Fruit fly (Drosophila melanogaster): ENCODE data around the gene Fkbp39.
A peak's percentile ranks its signal among the peaks of the same experiment; 100 is the strongest.

Fkbp39 gene

dm6 chr3R:15366839-15367238 is 33.9 kb upstream of the Fkbp39 start (continued):
- TF ChIP-seq Gug (GFP tag; IDR thresholded peaks at IDR 0.05): no peak
- no peak for TF ChIP-seq nerfin-1 (tag; optimal IDR thresholded peaks at IDR 0.05)
- no peak for TF ChIP-seq Sry-δ (GFP tag; optimal IDR thresholded peaks at IDR 0.05)
- no peak for TF ChIP-seq Mrtf (GFP tag; IDR thresholded peaks at IDR 0.05)
- no peak for TF ChIP-seq CG16813 (GFP tag; IDR thresholded peaks at IDR 0.05; ENCODE audit: partially characterized antibody)
- TF ChIP-seq CG12391 (tag; optimal IDR thresholded peaks at IDR 0.05): peak; percentile 62
- TF ChIP-seq CG10959 (GFP tag; IDR thresholded peaks at IDR 0.05): no peak
- no peak for TF ChIP-seq CrebB (tag; optimal IDR thresholded peaks at IDR 0.05)
- no peak for TF ChIP-seq CG12769 (tag; optimal IDR thresholded peaks at IDR 0.05)
- peak; percentile 59 for TF ChIP-seq Fer1 (GFP tag; optimal IDR thresholded peaks at IDR 0.05)
- TF ChIP-seq Atf3 (GFP tag; optimal IDR thresholded peaks at IDR 0.05): no peak
- no peak for TF ChIP-seq D19B (GFP tag; optimal IDR thresholded peaks at IDR 0.05)
- TF ChIP-seq ato (GFP tag; IDR thresholded peaks at IDR 0.05; ENCODE audit: partially characterized antibody): no peak
- TF ChIP-seq CG11696 (GFP tag; IDR thresholded peaks at IDR 0.05): no peak
- peak; percentile 64 for TF ChIP-seq Drgx (GFP tag; IDR thresholded peaks at IDR 0.05)
- no peak for TF ChIP-seq Sox102F (GFP tag; optimal IDR thresholded peaks at IDR 0.05)
- no peak for TF ChIP-seq gro (GFP tag; optimal IDR thresholded peaks at IDR 0.05)
- no peak for TF ChIP-seq CG11504 (tag; optimal IDR thresholded peaks at IDR 0.05)
- peak; percentile 41; the same call in 1 of the 2 replicates for TF ChIP-seq Xrp1 (GFP tag; IDR thresholded peaks at IDR 0.05)
- TF ChIP-seq CG10431 (GFP tag; optimal IDR thresholded peaks at IDR 0.05): no peak
- no peak for TF ChIP-seq tin (GFP tag; optimal IDR thresholded peaks at IDR 0.05)
- no peak for TF ChIP-seq trh (GFP tag; optimal IDR thresholded peaks at IDR 0.05)
- no peak for TF ChIP-seq CG12071 (GFP tag; optimal IDR thresholded peaks at IDR 0.05)
- no peak for TF ChIP-seq aop (GFP tag; IDR thresholded peaks at IDR 0.05)
- TF ChIP-seq bcd (GFP tag; optimal IDR thresholded peaks at IDR 0.05): no peak
- no peak for TF ChIP-seq chinmo (GFP tag; IDR thresholded peaks at IDR 0.05; ENCODE audit: partially characterized antibody)
- TF ChIP-seq CG18619 (GFP tag; optimal IDR thresholded peaks at IDR 0.05): no peak
- TF ChIP-seq vnd (GFP tag; IDR thresholded peaks at IDR 0.05; ENCODE audit: partially characterized antibody): no peak
- no peak for TF ChIP-seq CG7928 (GFP tag; optimal IDR thresholded peaks at IDR 0.05)
- TF ChIP-seq en (GFP tag; optimal IDR thresholded peaks at IDR 0.05): no peak
- TF ChIP-seq odd (GFP tag; optimal IDR thresholded peaks at IDR 0.05): no peak
- TF ChIP-seq dysf (GFP tag; IDR thresholded peaks at IDR 0.05): peak; percentile 40; the same call in 1 of the 3 replicates
- TF ChIP-seq MESR4 (GFP tag; optimal IDR thresholded peaks at IDR 0.05): no peak
- no peak for TF ChIP-seq CG4730 (GFP tag; IDR thresholded peaks at IDR 0.05)
- TF ChIP-seq hth (optimal IDR thresholded peaks at IDR 0.05): no peak

DNA sequence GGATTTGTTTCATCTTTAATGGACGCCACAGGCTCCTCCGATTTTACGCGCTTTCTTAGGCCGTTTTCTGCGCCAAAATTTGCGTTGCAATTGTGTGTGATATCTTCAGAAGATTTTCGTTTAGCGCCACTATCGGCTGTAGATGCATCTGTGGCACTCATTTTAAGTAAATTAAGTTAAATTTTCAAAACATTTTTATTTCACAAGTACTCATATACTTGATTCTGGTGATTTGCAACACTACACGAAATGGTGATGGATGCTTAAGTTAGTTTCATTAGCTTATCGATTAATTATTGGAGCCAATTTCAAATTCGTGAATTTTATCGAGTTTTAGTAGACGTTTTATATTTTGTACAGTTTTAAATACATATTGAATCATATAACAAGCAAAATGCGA is 30.7 kb upstream of the Fkbp39 start, which contains the start of gene CG6171:
TSS of gene CG6171 (minus strand) at position 250 of the 400 bp plus-strand sequence.
- no peak for TF ChIP-seq ac (GFP tag; optimal IDR thresholded peaks at IDR 0.05)
- no peak for TF ChIP-seq cad (GFP tag; optimal IDR thresholded peaks at IDR 0.05)
- no peak for TF ChIP-seq CG15696 (tag; optimal IDR thresholded peaks at IDR 0.05)
- TF ChIP-seq emc (GFP tag; optimal IDR thresholded peaks at IDR 0.05): no peak
- TF ChIP-seq sim (GFP tag; IDR thresholded peaks at IDR 0.05): no peak
- TF ChIP-seq CG9215 (GFP tag; IDR thresholded peaks at IDR 0.05): no peak
- no peak for TF ChIP-seq CG14965 (GFP tag; optimal IDR thresholded peaks at IDR 0.05; ENCODE audit: borderline replicate concordance)
- no peak for TF ChIP-seq CG12155 (GFP tag; optimal IDR thresholded peaks at IDR 0.05)
- no peak for TF ChIP-seq Vsx1 (GFP tag; optimal IDR thresholded peaks at IDR 0.05)
- no peak for TF ChIP-seq Dad (GFP tag; optimal IDR thresholded peaks at IDR 0.05)
- TF ChIP-seq HmgD (GFP tag; optimal IDR thresholded peaks at IDR 0.05): no peak
- TF ChIP-seq Ets97D (GFP tag; optimal IDR thresholded peaks at IDR 0.05): no peak
- TF ChIP-seq CG2129 (GFP tag; IDR thresholded peaks at IDR 0.05; ENCODE audit: partially characterized antibody): peak; percentile 34; the same call in 1 of the 2 replicates
- TF ChIP-seq CG13624 (GFP tag; optimal IDR thresholded peaks at IDR 0.05): peak; percentile 16
- TF ChIP-seq slbo (GFP tag; IDR thresholded peaks at IDR 0.05): no peak
- no peak for TF ChIP-seq tx (GFP tag; optimal IDR thresholded peaks at IDR 0.05)
- no peak for TF ChIP-seq Pdp1 (GFP tag; optimal IDR thresholded peaks at IDR 0.05)
- TF ChIP-seq CG8290 (GFP tag; optimal IDR thresholded peaks at IDR 0.05): no peak
- TF ChIP-seq CG8290 (tag; optimal IDR thresholded peaks at IDR 0.05): no peak
- TF ChIP-seq esg (GFP tag; conservative IDR thresholded peaks at IDR 0.05): no peak

Measured in whole organism, embryonic.